Worm (Caenorhabditis elegans) whole organism, early embryonic: Measurements from ENCODE around the gene ets-5.

ENCODE experiments used
- F13C5.2 ChIP-seq: sonication (generic microtip); optimal IDR thresholded peaks from 2 replicates; lab custom pipeline; 2017; ENCODE audit warnings: mild to moderate bottlenecking, missing genetic modification characterization, inconsistent platforms, missing compliant biosample characterization
- aly-1 ChIP-seq: sonication (generic microtip); optimal IDR thresholded peaks from 2 replicates; lab custom pipeline; 2016; ENCODE audit warnings: missing genetic modification characterization, missing compliant biosample characterization
- ama-1 ChIP-seq: fragments of 150-350 bp; optimal IDR thresholded peaks from 2 replicates; lab custom pipeline; 2014
- ceh-13 ChIP-seq: fragments of 200-800 bp; sonication (Bioruptor generic); optimal IDR thresholded peaks from 2 replicates; lab custom pipeline; 2018; ENCODE audit warnings: mild to moderate bottlenecking, missing genetic modification characterization, missing compliant biosample characterization
- ceh-36 ChIP-seq: sonication (generic microtip); optimal IDR thresholded peaks from 2 replicates; lab custom pipeline; 2016; ENCODE audit warnings: missing genetic modification characterization, inconsistent platforms, missing compliant biosample characterization
- ets-7 ChIP-seq: sonication (generic microtip); optimal IDR thresholded peaks from 2 replicates; lab custom pipeline; 2016; ENCODE audit warnings: missing genotype, missing genetic modification characterization, missing compliant biosample characterization
- hmbx-1 ChIP-seq: sonication (generic microtip); optimal IDR thresholded peaks from 2 replicates; lab custom pipeline; 2016; ENCODE audit warnings: mild to moderate bottlenecking, missing genetic modification characterization, missing compliant biosample characterization
- hmg-4 ChIP-seq: fragments of 200-800 bp; sonication (Bioruptor generic); optimal IDR thresholded peaks from 2 replicates; lab custom pipeline; 2018; ENCODE audit warnings: mild to moderate bottlenecking, missing genetic modification characterization, missing compliant biosample characterization
- tbx-11 ChIP-seq: fragments of 200-800 bp; sonication (Bioruptor generic); IDR thresholded peaks from 2 replicates; pipeline ENCODE4 v1.3.6; 2022; ENCODE audit warnings: missing genetic modification characterization, missing compliant biosample characterization
- tbx-37 ChIP-seq: fragments of 200-800 bp; sonication (Bioruptor generic); conservative IDR thresholded peaks from 2 replicates; pipeline ENCODE4 v1.3.6; 2022; ENCODE audit warnings: missing genetic modification reagents, missing genetic modification characterization, missing compliant biosample characterization

DNA sequence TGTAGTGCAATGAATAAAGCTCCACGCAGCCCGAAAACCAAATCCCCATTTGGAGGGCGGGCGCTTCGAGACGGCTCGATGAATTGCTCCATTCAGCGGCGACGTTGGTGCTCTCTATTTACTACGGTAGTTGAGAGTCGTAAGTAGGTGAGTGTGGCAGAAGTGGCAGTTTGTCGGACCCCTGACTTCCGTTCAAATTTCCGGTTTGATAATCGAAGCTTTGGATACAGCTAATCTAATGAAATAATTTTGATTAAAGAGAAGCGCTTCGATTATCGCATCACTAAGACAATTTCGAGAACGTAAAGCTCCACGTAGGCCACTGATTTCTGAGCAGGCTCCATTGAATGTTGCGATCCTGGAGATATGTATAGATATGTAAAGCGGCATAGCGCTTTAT, at the start of gene ets-5:
- TF ChIP-seq ama-1 (lab: Kevin White, UChicago): no peak
- no peak for TF ChIP-seq ceh-36
- TF ChIP-seq hmbx-1 (tag; lab: Kevin White, UChicago): no peak
- TF ChIP-seq aly-1: no peak
- no peak for TF ChIP-seq hmg-4 (GFP tag; lab: Kevin White, UChicago)
- no peak for TF ChIP-seq tbx-11 (GFP tag; lab: Robert Waterston, UW)
- no peak for TF ChIP-seq tbx-37 (GFP tag; lab: Robert Waterston, UW)
- TF ChIP-seq ceh-13 (GFP tag; lab: Kevin White, UChicago): no peak
- TF ChIP-seq F13C5.2 (tag; lab: Kevin White, UChicago): no peak
- no peak for TF ChIP-seq ets-7 (tag; lab: Kevin White, UChicago)
